Worm (Caenorhabditis elegans) whole organism, L1 larva: ENCODE results near the gene F12E12.2.

Experiments
- C34B4.2 ChIP-seq: sonication (generic microtip); optimal IDR thresholded peaks from 2 replicates; lab custom pipeline; 2017; ENCODE audit warnings: mild to moderate bottlenecking, missing genetic modification characterization, missing compliant biosample characterization
- aha-1 ChIP-seq: fragments of 150-350 bp; optimal IDR thresholded peaks from 2 replicates; lab custom pipeline; 2014; ENCODE audit warnings: missing biosample characterization, missing genetic modification characterization
- blmp-1 ChIP-seq: fragments of 150-350 bp; optimal IDR thresholded peaks from 2 replicates; lab custom pipeline; 2014; ENCODE audit warnings: missing biosample characterization, missing genetic modification characterization
- grh-1 ChIP-seq: fragments of 200-800 bp; sonication (Bioruptor generic); IDR thresholded peaks from 2 replicates; pipeline ENCODE4 v1.3.6; 2022; ENCODE audit warnings: missing genetic modification reagents, missing genetic modification characterization, missing compliant biosample characterization
- jun-1 ChIP-seq: fragments of 150-350 bp; optimal IDR thresholded peaks from 2 replicates; lab custom pipeline; 2014; ENCODE audit warnings: missing biosample characterization, missing genetic modification reagents, missing genetic modification characterization
- mdl-1 ChIP-seq, 2 experiments: fragments of 150-350 bp; optimal IDR thresholded peaks; 2 replicates each; lab custom pipeline; 2014 to 2017; ENCODE audit warnings: missing biosample characterization in 2 of 2, missing genetic modification characterization in 2 of 2, inconsistent platforms in 1 of 2
- mef-2 ChIP-seq: fragments of 150-350 bp; optimal IDR thresholded peaks from 2 replicates; lab custom pipeline; 2014; ENCODE audit warnings: missing biosample characterization, missing genetic modification characterization
- nhr-28 ChIP-seq: fragments of 150-350 bp; optimal IDR thresholded peaks from 2 replicates; lab custom pipeline; 2014; ENCODE audit warnings: missing biosample characterization, missing genetic modification characterization
- nhr-76 ChIP-seq: sonication (generic microtip); optimal IDR thresholded peaks from 2 replicates; lab custom pipeline; 2017; ENCODE audit warnings: missing biosample characterization, missing genetic modification characterization
- nhr-77 ChIP-seq: fragments of 150-350 bp; optimal IDR thresholded peaks from 2 replicates; lab custom pipeline; 2014; ENCODE audit warnings: missing biosample characterization, missing genetic modification characterization
- nhr-85 ChIP-seq: sonication (generic microtip); peaks from one replicate; lab custom pipeline; 2016; ENCODE audit warnings: missing genetic modification characterization, inconsistent platforms, missing compliant biosample characterization
- tbx-2 ChIP-seq: sonication (generic microtip); optimal IDR thresholded peaks from 2 replicates; lab custom pipeline; 2016; ENCODE audit warnings: missing genetic modification characterization, missing compliant biosample characterization
- unc-130 ChIP-seq: fragments of 150-350 bp; optimal IDR thresholded peaks from 2 replicates; lab custom pipeline; 2017; ENCODE audit warnings: missing biosample characterization, missing genetic modification characterization, inconsistent platforms

DNA sequence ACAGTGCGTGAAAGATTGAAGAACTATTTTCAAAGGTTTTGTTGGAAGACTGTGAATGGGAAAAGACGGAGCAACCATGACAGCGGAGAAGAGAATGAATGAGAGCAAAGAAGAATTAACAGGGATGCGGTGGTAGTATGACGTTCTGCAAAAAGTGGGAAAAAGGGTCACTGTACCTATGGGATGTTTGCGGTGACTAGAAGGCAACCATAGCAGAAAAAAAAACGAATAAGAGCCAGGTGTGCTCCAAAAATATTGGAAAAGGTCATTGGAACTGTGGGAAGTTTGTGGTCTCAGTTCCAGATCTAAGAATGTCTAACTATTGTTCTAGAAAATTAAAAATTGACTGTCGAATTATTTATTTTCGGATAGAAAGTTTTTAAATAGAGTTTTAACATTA is 9.0 kb downstream of the F12E12.2 start, which contains the start of gene fbxb-90:
- TF ChIP-seq blmp-1 (tag; lab: Kevin White, UChicago) (no peak), jun-1 (tag; lab: Kevin White, UChicago) (no peak), nhr-28 (tag; lab: Kevin White, UChicago) (no peak), nhr-76 (tag; lab: Kevin White, UChicago) (no peak), nhr-77 (no peak), unc-130 (tag; lab: Kevin White, UChicago) (no peak), C34B4.2 (no peak), grh-1 (GFP tag; lab: Robert Waterston, UW) (no peak), mef-2 (tag; lab: Kevin White, UChicago) (no peak), mdl-1 (tag; optimal IDR thresholded peaks at IDR 0.05; lab: Kevin White, UChicago) (no peak), aha-1 (no peak), tbx-2 (tag; lab: Kevin White, UChicago) (no peak), nhr-85 (tag; lab: Kevin White, UChicago) (no peak)
